Worm (Caenorhabditis elegans) whole organism, young adult: ENCODE results near the gene dpff-1.

ENCODE experiments used
- B0336.3 ChIP-seq: fragments of 200-800 bp; sonication (Bioruptor generic); IDR thresholded peaks from 2 replicates; pipeline ENCODE4 v1.3.6; 2022; ENCODE audit warnings: missing genetic modification characterization, missing compliant biosample characterization
- C17E4.6 ChIP-seq: fragments of 200-800 bp; sonication (Bioruptor generic); IDR thresholded peaks from 2 replicates; pipeline ENCODE4 v1.3.6; 2022; ENCODE audit warnings: missing genetic modification reagents, missing genetic modification characterization, missing compliant biosample characterization
- F22D6.2 ChIP-seq: sonication (generic microtip); optimal IDR thresholded peaks from 2 replicates; lab custom pipeline; 2016; ENCODE audit warnings: mild to moderate bottlenecking, missing genetic modification characterization, missing compliant biosample characterization
- F33H1.4 ChIP-seq: fragments of 200-800 bp; sonication (Bioruptor generic); IDR thresholded peaks from 2 replicates; pipeline ENCODE4 v1.3.6; 2022; ENCODE audit warnings: missing genetic modification reagents, missing genetic modification characterization, missing compliant biosample characterization
- F37B4.10 ChIP-seq: fragments of 200-800 bp; sonication (Bioruptor generic); IDR thresholded peaks from 2 replicates; pipeline ENCODE4 v1.3.6; 2022; ENCODE audit warnings: missing genetic modification characterization, missing compliant biosample characterization
- F49E8.2 ChIP-seq: sonication (generic microtip); optimal IDR thresholded peaks from 3 replicates; lab custom pipeline; 2017; ENCODE audit warnings: missing genetic modification characterization, mild to moderate bottlenecking, missing compliant biosample characterization, antibody characterized with exemption, moderate library complexity; ENCODE audit not compliant: insufficient read depth
- F52B5.7 ChIP-seq: sonication (generic microtip); optimal IDR thresholded peaks from 2 replicates; lab custom pipeline; 2016; ENCODE audit warnings: mild to moderate bottlenecking, missing genetic modification characterization, missing compliant biosample characterization
- F55B11.4 ChIP-seq: sonication (generic microtip); optimal IDR thresholded peaks from 2 replicates; lab custom pipeline; 2016; ENCODE audit warnings: missing compliant biosample characterization, missing genetic modification characterization, borderline replicate concordance; ENCODE audit not compliant: insufficient read depth
- T07F8.4 ChIP-seq: sonication (generic microtip); optimal IDR thresholded peaks from 2 replicates; lab custom pipeline; 2016; ENCODE audit warnings: mild to moderate bottlenecking, missing genetic modification characterization, moderate library complexity, missing compliant biosample characterization
- T26A5.8 ChIP-seq: sonication (generic microtip); optimal IDR thresholded peaks from 2 replicates; lab custom pipeline; 2016; ENCODE audit warnings: missing genetic modification characterization, missing compliant biosample characterization
- Y95B8A.8 ChIP-seq: fragments of 200-800 bp; sonication (Bioruptor generic); IDR thresholded peaks from 2 replicates; pipeline ENCODE4 v1.3.6; 2022; ENCODE audit warnings: missing genetic modification reagents, missing genetic modification characterization, missing compliant biosample characterization
- ZK185.1 ChIP-seq: sonication (generic microtip); optimal IDR thresholded peaks from 2 replicates; lab custom pipeline; 2016; ENCODE audit warnings: mild to moderate bottlenecking, missing genetic modification characterization, missing compliant biosample characterization; ENCODE audit not compliant: poor library complexity, severe bottlenecking
- ama-1 ChIP-seq, 3 experiments: fragments of 150-350 bp in 1 of 3; sonication (generic microtip) in 2 of 3; optimal IDR thresholded peaks; 2 replicates each; lab custom pipeline; 2014 to 2018; ENCODE audit warnings: missing biosample characterization in 2 of 3, missing genetic modification characterization in 2 of 3, missing genetic modification reagents in 2 of 3
- aptf-2 ChIP-seq: fragments of 200-800 bp; sonication (Bioruptor generic); conservative IDR thresholded peaks from 2 replicates; pipeline ENCODE4 v1.3.6; 2022; ENCODE audit warnings: missing genetic modification reagents, missing genetic modification characterization, missing compliant biosample characterization
- aptf-3 ChIP-seq: fragments of 200-800 bp; sonication (Bioruptor generic); IDR thresholded peaks from 2 replicates; pipeline ENCODE4 v1.3.6; 2022; ENCODE audit warnings: missing genetic modification characterization, missing compliant biosample characterization
- atf-7 ChIP-seq: sonication (generic microtip); optimal IDR thresholded peaks from 2 replicates; lab custom pipeline; 2017; ENCODE audit warnings: mild to moderate bottlenecking, missing genetic modification characterization, missing compliant biosample characterization
- athp-1 ChIP-seq: sonication (generic microtip); optimal IDR thresholded peaks from 2 replicates; lab custom pipeline; 2017; ENCODE audit warnings: mild to moderate bottlenecking, missing genetic modification characterization, missing compliant biosample characterization
- ccch-3 ChIP-seq: fragments of 200-800 bp; sonication (Bioruptor generic); optimal IDR thresholded peaks from 2 replicates; lab custom pipeline; 2018; ENCODE audit warnings: mild to moderate bottlenecking, missing genetic modification characterization, missing compliant biosample characterization
- cebp-2 ChIP-seq: fragments of 200-800 bp; sonication (Bioruptor generic); IDR thresholded peaks from 2 replicates; pipeline ENCODE4 v1.3.6; 2022; ENCODE audit warnings: missing genetic modification characterization, missing compliant biosample characterization
- ceh-100 ChIP-seq: fragments of 200-800 bp; sonication (Bioruptor generic); IDR thresholded peaks from 2 replicates; pipeline ENCODE4 v1.3.6; 2022; ENCODE audit warnings: missing genetic modification reagents, missing genetic modification characterization, missing compliant biosample characterization
- die-1 ChIP-seq: sonication (generic microtip); optimal IDR thresholded peaks from 2 replicates; lab custom pipeline; 2016; ENCODE audit warnings: missing genotype, mild to moderate bottlenecking, missing genetic modification characterization, missing compliant biosample characterization
- dox-1 ChIP-seq: fragments of 200-800 bp; sonication (Bioruptor generic); IDR thresholded peaks from 2 replicates; pipeline ENCODE4 v1.3.6; 2022; ENCODE audit warnings: missing genetic modification reagents, missing genetic modification characterization, missing compliant biosample characterization
- dpl-1 ChIP-seq: fragments of 150-350 bp; optimal IDR thresholded peaks from 2 replicates; lab custom pipeline; 2014; ENCODE audit warnings: missing biosample characterization, missing genetic modification reagents, missing genetic modification characterization
- ekl-4 ChIP-seq: fragments of 200-800 bp; sonication (Bioruptor generic); IDR thresholded peaks from 2 replicates; pipeline ENCODE4 v1.3.6; 2022; ENCODE audit warnings: missing genetic modification reagents, missing genetic modification characterization, missing compliant biosample characterization
- him-1 ChIP-seq: sonication (generic microtip); optimal IDR thresholded peaks from 2 replicates; lab custom pipeline; 2016; ENCODE audit warnings: missing genotype, missing genetic modification reagents, missing genetic modification characterization, missing compliant biosample characterization
- hlh-12 ChIP-seq: sonication (generic microtip); optimal IDR thresholded peaks from 2 replicates; lab custom pipeline; 2016; ENCODE audit warnings: missing genetic modification characterization, missing compliant biosample characterization
- hmg-20 ChIP-seq: fragments of 200-800 bp; sonication (Bioruptor generic); IDR thresholded peaks from 2 replicates; pipeline ENCODE4 v1.3.6; 2022; ENCODE audit warnings: missing genetic modification reagents, missing genetic modification characterization, missing compliant biosample characterization
- hrde-1 ChIP-seq: sonication (generic microtip); optimal IDR thresholded peaks from 2 replicates; lab custom pipeline; 2016; ENCODE audit warnings: missing genetic modification characterization, mild to moderate bottlenecking, missing compliant biosample characterization, moderate library complexity, missing genotype, missing genetic modification reagents, borderline replicate concordance
- hsf-1 ChIP-seq: fragments of 200-800 bp; sonication (Bioruptor generic); IDR thresholded peaks from 2 replicates; pipeline ENCODE4 v1.3.6; 2022; ENCODE audit warnings: missing genetic modification reagents, missing genetic modification characterization, missing compliant biosample characterization
- lin-35 ChIP-seq, 3 experiments: fragments of 150-350 bp in 2 of 3; sonication (generic microtip) in 1 of 3; optimal IDR thresholded peaks; 2 replicates each; lab custom pipeline; 2014 to 2018; ENCODE audit warnings: missing biosample characterization in 3 of 3, missing genetic modification characterization in 3 of 3, missing genetic modification reagents in 3 of 3
- lsl-1 ChIP-seq: fragments of 200-800 bp; sonication (Bioruptor generic); optimal IDR thresholded peaks from 2 replicates; lab custom pipeline; 2018; ENCODE audit warnings: mild to moderate bottlenecking, missing genetic modification characterization, moderate library complexity, missing compliant biosample characterization
- lsy-27 ChIP-seq: sonication (generic microtip); optimal IDR thresholded peaks from 2 replicates; lab custom pipeline; 2017; ENCODE audit warnings: missing genetic modification characterization, mild to moderate bottlenecking, missing compliant biosample characterization, antibody characterized with exemption, missing genotype, borderline replicate concordance; ENCODE audit not compliant: insufficient read depth
- madf-10 ChIP-seq: sonication (generic microtip); optimal IDR thresholded peaks from 2 replicates; lab custom pipeline; 2016; ENCODE audit warnings: mild to moderate bottlenecking, missing genetic modification characterization, missing compliant biosample characterization
- madf-6 ChIP-seq: fragments of 200-800 bp; sonication (Bioruptor generic); IDR thresholded peaks from 2 replicates; pipeline ENCODE4 v1.3.6; 2022; ENCODE audit warnings: missing genetic modification reagents, missing genetic modification characterization, missing compliant biosample characterization
- madf-8 ChIP-seq: fragments of 200-800 bp; sonication (Bioruptor generic); conservative IDR thresholded peaks from 2 replicates; pipeline ENCODE4 v1.3.6; 2022; ENCODE audit warnings: missing genetic modification reagents, missing genetic modification characterization, missing compliant biosample characterization
- mes-4 ChIP-seq: sonication (generic microtip); optimal IDR thresholded peaks from 2 replicates; lab custom pipeline; 2016; ENCODE audit warnings: missing genotype, missing genetic modification characterization, missing compliant biosample characterization
- nfyb-1 ChIP-seq: fragments of 200-800 bp; sonication (Bioruptor generic); IDR thresholded peaks from 2 replicates; pipeline ENCODE4 v1.3.6; 2022; ENCODE audit warnings: missing genetic modification reagents, missing genetic modification characterization, missing compliant biosample characterization
- nhr-27 ChIP-seq: fragments of 200-800 bp; sonication (Bioruptor generic); optimal IDR thresholded peaks from 2 replicates; lab custom pipeline; 2018; ENCODE audit warnings: mild to moderate bottlenecking, missing genetic modification characterization, moderate library complexity, missing compliant biosample characterization
- pha-4 ChIP-seq: fragments of 150-350 bp; sonication (generic microtip); optimal IDR thresholded peaks from 2 replicates; lab custom pipeline; 2014; ENCODE audit warnings: missing biosample characterization, missing genetic modification reagents, missing genetic modification characterization
- rcor-1 ChIP-seq: fragments of 200-800 bp; sonication (Bioruptor generic); IDR thresholded peaks from 2 replicates; pipeline ENCODE4 v1.3.6; 2022; ENCODE audit warnings: missing genetic modification reagents, missing genetic modification characterization, missing compliant biosample characterization
- rec-8 ChIP-seq, 2 experiments: sonication (generic microtip); optimal IDR thresholded peaks; 2 replicates each; lab custom pipeline; 2016; ENCODE audit warnings: mild to moderate bottlenecking in 2 of 2, missing genetic modification characterization in 2 of 2, missing genetic modification reagents in 2 of 2, missing genotype in 2 of 2, missing biosample characterization in 1 of 2, missing compliant biosample characterization in 1 of 2, moderate library complexity in 1 of 2
- repo-1 ChIP-seq: sonication (generic microtip); optimal IDR thresholded peaks from 2 replicates; lab custom pipeline; 2017; ENCODE audit warnings: mild to moderate bottlenecking, missing genetic modification characterization, missing compliant biosample characterization
- rpc-1 ChIP-seq, 2 experiments: fragments of 150-350 bp in 1 of 2; sonication (generic microtip) in 1 of 2; optimal IDR thresholded peaks; 2 replicates each; lab custom pipeline; 2014 to 2018; ENCODE audit warnings: missing biosample characterization in 1 of 2, missing genetic modification characterization in 1 of 2, missing genetic modification reagents in 1 of 2, missing genotype in 1 of 2
- sea-2 ChIP-seq: fragments of 200-800 bp; sonication (Bioruptor generic); IDR thresholded peaks from 2 replicates; pipeline ENCODE4 v1.3.6; 2022; ENCODE audit warnings: missing genetic modification characterization, missing compliant biosample characterization
- snpc-3.4 ChIP-seq: sonication (generic microtip); optimal IDR thresholded peaks from 2 replicates; lab custom pipeline; 2017; ENCODE audit warnings: missing genetic modification characterization, mild to moderate bottlenecking, missing compliant biosample characterization, antibody characterized with exemption, moderate library complexity, missing genotype, missing genetic modification reagents
- unc-130 ChIP-seq: sonication (generic microtip); optimal IDR thresholded peaks from 2 replicates; lab custom pipeline; 2016; ENCODE audit warnings: missing genetic modification reagents, missing genetic modification characterization, missing compliant biosample characterization
- zfh-2 ChIP-seq: fragments of 200-800 bp; sonication (Bioruptor generic); conservative IDR thresholded peaks from 2 replicates; pipeline ENCODE4 v1.3.6; 2022; ENCODE audit warnings: missing genetic modification reagents, missing genetic modification characterization, missing compliant biosample characterization

dpff-1 gene

ce11 chrIII:5940525-5940974 lies 34.4 kb upstream of the dpff-1 start (continued):
- TF ChIP-seq cebp-2 (GFP tag; lab: Robert Waterston, UW) (peak; percentile 22; the same call in 1 of the 2 replicates), pha-4 (tag; lab: Kevin White, UChicago) (no peak), F37B4.10 (GFP tag; lab: Robert Waterston, UW) (no peak), dox-1 (GFP tag; lab: Robert Waterston, UW) (peak; percentile 70; the same call in 1 of the 2 replicates), lin-35 (GFP tag; optimal IDR thresholded peaks at IDR 0.05; lab: Kevin White, UChicago) (peak in 1 of 3 experiments; percentile 24), ZK185.1 (tag; lab: Kevin White, UChicago) (no peak), nhr-27 (tag; lab: Kevin White, UChicago) (peak; percentile 62), dpl-1 (GFP tag; lab: Kevin White, UChicago) (no peak), hmg-20 (GFP tag; lab: Robert Waterston, UW) (no peak), ccch-3 (GFP tag; lab: Kevin White, UChicago) (no peak), hrde-1 (tag; lab: Kevin White, UChicago) (no peak), mes-4 (tag; lab: Kevin White, UChicago) (no peak), rpc-1 (optimal IDR thresholded peaks at IDR 0.05; lab: Kevin White, UChicago) (no peak), rpc-1 (tag; optimal IDR thresholded peaks at IDR 0.05; lab: Kevin White, UChicago) (no peak), zfh-2 (GFP tag; lab: Robert Waterston, UW) (0 out of 2 replicates have a peak, but pooled peaks have one; percentile 6), athp-1 (no peak), F55B11.4 (tag; lab: Kevin White, UChicago) (no peak), hlh-12 (tag; lab: Kevin White, UChicago) (no peak), rcor-1 (GFP tag; lab: Robert Waterston, UW) (peak; percentile 58; the same call in 1 of the 2 replicates), nfyb-1 (peak; percentile 50; the same call in 1 of the 2 replicates), atf-7 (peak; percentile 67), ekl-4 (GFP tag; lab: Robert Waterston, UW) (peak; percentile 11; the same call in 1 of the 2 replicates), unc-130 (GFP tag; lab: Kevin White, UChicago) (no peak), snpc-3.4 (tag; lab: Kevin White, UChicago) (no peak), repo-1 (tag; lab: Kevin White, UChicago) (no peak), lsy-27 (tag; lab: Kevin White, UChicago) (no peak), F52B5.7 (peak; percentile 30), madf-10 (peak; percentile 44), madf-8 (no peak), T26A5.8 (tag; lab: Kevin White, UChicago) (no peak), him-1 (tag; lab: Kevin White, UChicago) (no peak), F49E8.2 (no peak), ama-1 (optimal IDR thresholded peaks at IDR 0.05; lab: Kevin White, UChicago) (peak; percentile 80), ama-1 (GFP tag; optimal IDR thresholded peaks at IDR 0.05; lab: Kevin White, UChicago) (peak; percentile 12 to 50), F22D6.2 (tag; lab: Kevin White, UChicago) (no peak), ceh-100 (GFP tag; lab: Robert Waterston, UW) (no peak), hsf-1 (peak; percentile 51), C17E4.6 (GFP tag; lab: Robert Waterston, UW) (no peak), rec-8 (tag; optimal IDR thresholded peaks at IDR 0.05; lab: Kevin White, UChicago) (no peak), aptf-3 (GFP tag; lab: Robert Waterston, UW) (no peak), lsl-1 (GFP tag; lab: Kevin White, UChicago) (no peak), madf-6 (GFP tag; lab: Robert Waterston, UW) (peak; percentile 6; the same call in 1 of the 2 replicates), die-1 (peak; percentile 59), B0336.3 (GFP tag; lab: Robert Waterston, UW) (peak; percentile 37; the same call in 1 of the 2 replicates), aptf-2 (GFP tag; lab: Robert Waterston, UW) (no peak), F33H1.4 (GFP tag; lab: Robert Waterston, UW) (peak; percentile 38; the same call in 1 of the 2 replicates), Y95B8A.8 (0 out of 2 replicates have a peak, but pooled peaks have one; percentile 63), sea-2 (GFP tag; lab: Robert Waterston, UW) (no peak), T07F8.4 (tag; lab: Kevin White, UChicago) (peak; percentile 13)
